Fruit fly (Drosophila melanogaster) whole organism, prepupa: ENCODE measurements around the gene Ptp10D.

ENCODE experiments used
- Blimp-1 ChIP-seq: fragments of 200-800 bp; sonication (Bioruptor generic); optimal IDR thresholded peaks from 3 replicates; lab custom pipeline; 2017; ENCODE audit warnings: missing biosample characterization, missing genetic modification characterization, mild to moderate bottlenecking, moderate library complexity, missing genetic modification reagents
- CG11902 ChIP-seq: fragments of 200-800 bp; sonication (Bioruptor generic); optimal IDR thresholded peaks from 3 replicates; lab custom pipeline; 2016; ENCODE audit warnings: missing biosample characterization, missing genetic modification characterization
- CG15336 ChIP-seq: fragments of 200-800 bp; sonication (Bioruptor generic); IDR thresholded peaks from 2 replicates; pipeline ENCODE4 v1.3.6; 2022; ENCODE audit warnings: missing biosample characterization, missing genetic modification characterization
- CG16779 ChIP-seq: fragments of 200-800 bp; sonication (Bioruptor generic); optimal IDR thresholded peaks from 3 replicates; lab custom pipeline; 2017; ENCODE audit warnings: missing biosample characterization, mild to moderate bottlenecking, missing genetic modification characterization
- CG31627 ChIP-seq: fragments of 200-800 bp; sonication (Bioruptor generic); optimal IDR thresholded peaks from 3 replicates; lab custom pipeline; 2016; ENCODE audit warnings: missing biosample characterization, missing genetic modification characterization
- CG32006 ChIP-seq: fragments of 200-800 bp; sonication (Bioruptor generic); optimal IDR thresholded peaks from 3 replicates; lab custom pipeline; 2017; ENCODE audit warnings: missing biosample characterization, mild to moderate bottlenecking, missing genetic modification characterization
- CG3919 ChIP-seq: fragments of 200-800 bp; sonication (Bioruptor generic); optimal IDR thresholded peaks from 3 replicates; lab custom pipeline; 2016; ENCODE audit warnings: missing biosample characterization, missing genetic modification characterization
- CG6163 ChIP-seq: fragments of 200-800 bp; sonication (Bioruptor generic); IDR thresholded peaks from 3 replicates; pipeline ENCODE4 v1.3.6; 2022; ENCODE audit warnings: missing biosample characterization, missing genetic modification characterization
- CG6276 ChIP-seq: fragments of 200-800 bp; sonication (Bioruptor generic); optimal IDR thresholded peaks from 2 replicates; lab custom pipeline; 2017; ENCODE audit warnings: missing biosample characterization, mild to moderate bottlenecking, missing genetic modification characterization
- CG6792 ChIP-seq: fragments of 200-800 bp; sonication (Bioruptor generic); optimal IDR thresholded peaks from 3 replicates; lab custom pipeline; 2016; ENCODE audit warnings: missing biosample characterization, missing genetic modification characterization
- CG6808 ChIP-seq: fragments of 200-800 bp; sonication (Bioruptor generic); optimal IDR thresholded peaks from 3 replicates; lab custom pipeline; 2017; ENCODE audit warnings: missing biosample characterization, missing genetic modification characterization, mild to moderate bottlenecking, moderate library complexity, missing genetic modification reagents
- CG6854 ChIP-seq: fragments of 200-800 bp; sonication (Bioruptor generic); optimal IDR thresholded peaks from 2 replicates; lab custom pipeline; 2017; ENCODE audit warnings: missing biosample characterization, mild to moderate bottlenecking, missing genetic modification characterization
- CG7368 ChIP-seq: fragments of 200-800 bp; sonication (Bioruptor generic); optimal IDR thresholded peaks from 3 replicates; lab custom pipeline; 2016; ENCODE audit warnings: missing biosample characterization, missing genetic modification characterization
- CG8119 ChIP-seq: fragments of 200-800 bp; sonication (Bioruptor generic); IDR thresholded peaks from 3 replicates; pipeline ENCODE4 v1.3.6; 2022; ENCODE audit warnings: missing biosample characterization, missing genetic modification characterization
- CG8319 ChIP-seq: fragments of 200-800 bp; sonication (Bioruptor generic); optimal IDR thresholded peaks from 3 replicates; lab custom pipeline; 2016; ENCODE audit warnings: missing biosample characterization, missing genetic modification characterization
- CG8632 ChIP-seq: fragments of 200-800 bp; sonication (Bioruptor generic); optimal IDR thresholded peaks from 3 replicates; lab custom pipeline; 2016; ENCODE audit warnings: missing biosample characterization, missing genetic modification characterization
- CG9139 ChIP-seq: fragments of 200-800 bp; sonication (Bioruptor generic); optimal IDR thresholded peaks from 3 replicates; lab custom pipeline; 2017; ENCODE audit warnings: missing biosample characterization, mild to moderate bottlenecking, missing genetic modification characterization
- Eip78C ChIP-seq: fragments of 200-800 bp; sonication (Bioruptor generic); peaks from one replicate; lab custom pipeline; 2016; ENCODE audit warnings: missing biosample characterization, missing genetic modification characterization
- Ets21C ChIP-seq: fragments of 200-800 bp; sonication (Bioruptor generic); optimal IDR thresholded peaks from 3 replicates; lab custom pipeline; 2016; ENCODE audit warnings: missing biosample characterization, missing genetic modification characterization
- Hr39 ChIP-seq: fragments of 200-800 bp; sonication (Bioruptor generic); optimal IDR thresholded peaks from 2 replicates; lab custom pipeline; 2016; ENCODE audit warnings: missing biosample characterization, missing genetic modification characterization
- Lpt ChIP-seq: fragments of 200-800 bp; sonication (Bioruptor generic); optimal IDR thresholded peaks from 3 replicates; lab custom pipeline; 2016; ENCODE audit warnings: missing biosample characterization, missing genetic modification characterization
- OdsH ChIP-seq: fragments of 200-800 bp; sonication (Bioruptor generic); optimal IDR thresholded peaks from 3 replicates; lab custom pipeline; 2016; ENCODE audit warnings: missing biosample characterization, missing genetic modification characterization
- dsx ChIP-seq: fragments of 200-800 bp; optimal IDR thresholded peaks from 3 replicates; lab custom pipeline; 2019; ENCODE audit warnings: missing biosample characterization, mild to moderate bottlenecking, missing genetic modification characterization, moderate library complexity; ENCODE audit not compliant: poor library complexity, severe bottlenecking
- eg ChIP-seq: fragments of 200-800 bp; sonication (Bioruptor generic); IDR thresholded peaks from 3 replicates; pipeline ENCODE4 v1.3.6; 2022; ENCODE audit warnings: missing biosample characterization, missing genetic modification characterization
- fkh ChIP-seq: fragments of 200-800 bp; sonication (Bioruptor generic); optimal IDR thresholded peaks from 3 replicates; lab custom pipeline; 2017; ENCODE audit warnings: missing biosample characterization, mild to moderate bottlenecking, missing genetic modification characterization, moderate library complexity
- net ChIP-seq: fragments of 200-800 bp; sonication (Bioruptor generic); optimal IDR thresholded peaks from 3 replicates; lab custom pipeline; 2016; ENCODE audit warnings: missing biosample characterization, missing genetic modification characterization
- pdm3 ChIP-seq: fragments of 200-800 bp; sonication (Bioruptor generic); optimal IDR thresholded peaks from 3 replicates; lab custom pipeline; 2016; ENCODE audit warnings: missing biosample characterization, missing genetic modification characterization
- ss ChIP-seq, 2 experiments: fragments of 200-800 bp; sonication (Bioruptor generic); optimal IDR thresholded peaks; 2 replicates in 1 of 2; 3 replicates in 1 of 2; lab custom pipeline; 2017 to 2018; ENCODE audit warnings: mild to moderate bottlenecking in 2 of 2, missing biosample characterization in 2 of 2, missing genetic modification characterization in 2 of 2, moderate library complexity in 1 of 2
- topi ChIP-seq: fragments of 200-800 bp; sonication (Bioruptor generic); optimal IDR thresholded peaks from 3 replicates; lab custom pipeline; 2016; ENCODE audit warnings: missing biosample characterization, missing genetic modification characterization
- vri ChIP-seq: fragments of 200-800 bp; sonication (Bioruptor generic); optimal IDR thresholded peaks from 3 replicates; lab custom pipeline; 2016; ENCODE audit warnings: missing biosample characterization, mild to moderate bottlenecking, missing genetic modification characterization

Gene Ptp10D

dm6 chrX:11611645-11612079, 10.2 kb upstream of the Ptp10D start, which contains the start of the genes CG2247 and CG1703:
CG2247 (minus strand) TSS chrX:11611652.
CG1703 (plus strand) TSS chrX:11611927.
- TF ChIP-seq CG3919 (GFP tag; lab: Kevin White, UChicago) (no peak), CG32006 (GFP tag; lab: Kevin White, UChicago) (no peak), CG7368 (GFP tag; lab: Kevin White, UChicago) (no peak), CG31627 (GFP tag; lab: Kevin White, UChicago) (no peak), CG11902 (GFP tag; lab: Kevin White, UChicago) (no peak), pdm3 (GFP tag; lab: Kevin White, UChicago) (no peak), OdsH (GFP tag; lab: Kevin White, UChicago) (no peak), Ets21C (GFP tag; lab: Kevin White, UChicago) (no peak)
- TF ChIP-seq, all 60 proteins: peak for 0

dm6 chrX:11615652-11616495, 5.9 kb upstream of the Ptp10D start, which contains the start of the genes RPA3 and Met:
RPA3 (minus strand) TSS chrX:11615840.
Met (plus strand) TSS chrX:11616124.
- TF ChIP-seq topi (GFP tag; lab: Kevin White, UChicago): no peak
- no peak for TF ChIP-seq CG8319 (GFP tag; lab: Kevin White, UChicago)
- TF ChIP-seq dsx (GFP tag; lab: Kevin White, UChicago): peak; percentile 46
- peak; percentile 56 for TF ChIP-seq CG6808 (GFP tag; lab: Kevin White, UChicago)
- peak; percentile 47 for TF ChIP-seq fkh (GFP tag; lab: Kevin White, UChicago)
- TF ChIP-seq CG6792: no peak
- TF ChIP-seq CG16779 (tag; lab: Kevin White, UChicago): no peak
- TF ChIP-seq Eip78C (GFP tag; lab: Kevin White, UChicago): peak; percentile 46
- TF ChIP-seq CG8632 (GFP tag; lab: Kevin White, UChicago): no peak
- 0 out of 3 replicates have a peak, but pooled peaks have one; percentile 17 for TF ChIP-seq eg (GFP tag; lab: Robert Waterston, UW)
- TF ChIP-seq CG9139 (GFP tag; lab: Kevin White, UChicago): no peak
- TF ChIP-seq, all 60 proteins: peak for 5

- TF ChIP-seq ss (GFP tag; optimal IDR thresholded peaks at IDR 0.05; lab: Kevin White, UChicago) (peak; percentile 63 to 76), CG6854 (GFP tag; lab: Kevin White, UChicago) (peak; percentile 40), Lpt (GFP tag; lab: Kevin White, UChicago) (peak; percentile 4), CG6163 (GFP tag; lab: Robert Waterston, UW) (peak; percentile 65; the same call in 1 of the 3 replicates), CG8119 (GFP tag; lab: Robert Waterston, UW) (peak; percentile 25; the same call in 1 of the 3 replicates), Hr39 (GFP tag; lab: Kevin White, UChicago) (no peak), CG11902 (GFP tag; lab: Kevin White, UChicago) (no peak), CG15336 (GFP tag; lab: Robert Waterston, UW) (peak; percentile 48; the same call in 1 of the 2 replicates)
Observed at dm6 chrX:11616496-11616952, 5.3 kb upstream of the Ptp10D start.

DNA sequence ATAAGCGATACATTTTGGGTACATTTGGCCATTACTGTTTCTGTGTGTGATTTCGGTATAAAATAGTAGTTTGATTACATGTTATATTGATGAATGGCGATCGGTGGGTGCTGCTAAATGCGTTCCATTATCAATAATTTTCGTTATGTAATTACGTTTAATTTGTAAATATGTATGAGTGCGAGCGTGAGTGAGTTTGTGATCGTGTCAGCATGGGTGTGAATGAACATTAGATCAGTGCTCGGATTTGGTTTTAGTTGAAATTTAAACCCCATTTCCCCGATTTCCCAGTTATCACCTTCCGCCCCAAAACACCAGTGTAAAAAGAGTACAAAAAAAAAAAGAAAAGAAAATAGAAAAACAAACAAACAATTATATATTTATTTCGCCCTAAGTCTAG, 2.2 kb upstream of the Ptp10D start:
- TF ChIP-seq CG32006 (GFP tag; lab: Kevin White, UChicago) (no peak), CG31627 (GFP tag; lab: Kevin White, UChicago) (no peak), CG6276 (GFP tag; lab: Kevin White, UChicago) (no peak), CG15336 (GFP tag; lab: Robert Waterston, UW) (no peak), CG6163 (GFP tag; lab: Robert Waterston, UW) (no peak), Ets21C (GFP tag; lab: Kevin White, UChicago) (no peak), net (GFP tag; lab: Kevin White, UChicago) (no peak), OdsH (GFP tag; lab: Kevin White, UChicago) (no peak), vri (no peak), Blimp-1 (GFP tag; lab: Kevin White, UChicago) (no peak)
- TF ChIP-seq, all 60 proteins: peak for 0
